Worm (Caenorhabditis elegans): Measurements from ENCODE around the gene zipt-3.

Gene zipt-3

ce11 chrII:5704479-5704878 lies 13.5 kb upstream of the zipt-3 start:
- TF ChIP-seq him-1 (tag; optimal IDR thresholded peaks at IDR 0.05): no peak
- no peak for TF ChIP-seq W03F9.2 (tag; optimal IDR thresholded peaks at IDR 0.05)
- TF ChIP-seq dao-5 (tag; optimal IDR thresholded peaks at IDR 0.05): no peak

DNA sequence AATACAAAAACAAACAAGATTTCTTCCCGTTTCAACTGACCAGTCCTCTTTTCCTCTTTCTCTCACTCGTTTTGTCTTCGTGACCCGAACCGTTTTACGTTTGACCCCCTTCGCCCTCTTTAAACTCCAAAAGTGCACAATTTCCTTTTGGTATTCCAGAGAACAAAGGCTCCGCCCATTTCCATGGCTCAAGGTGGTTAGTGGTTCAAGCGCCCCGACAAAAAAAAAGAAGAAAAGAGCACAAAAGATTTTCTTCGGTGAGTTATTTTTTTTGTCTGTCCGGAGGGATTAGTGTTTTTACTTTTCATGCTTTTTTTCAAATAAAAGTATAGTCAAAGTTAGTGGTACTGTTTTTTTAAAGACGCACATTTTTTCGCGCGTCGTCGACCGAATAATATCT lies 10.4 kb upstream of the zipt-3 start, which contains the start of gene osta-2:
TSS of gene osta-2 (plus strand) at position 160 of the 400 bp plus-strand sequence.
- TF ChIP-seq him-1 (tag; optimal IDR thresholded peaks at IDR 0.05): no peak
- no peak for TF ChIP-seq dao-5 (tag; optimal IDR thresholded peaks at IDR 0.05)
- no peak for TF ChIP-seq W03F9.2 (tag; optimal IDR thresholded peaks at IDR 0.05)

- TF ChIP-seq him-1 (tag; optimal IDR thresholded peaks at IDR 0.05) (no peak), W03F9.2 (tag; optimal IDR thresholded peaks at IDR 0.05) (no peak), dao-5 (tag; optimal IDR thresholded peaks at IDR 0.05) (no peak)
These were observed 9.8 kb upstream of the zipt-3 start for ce11 chrII:5708154-5708553.

- TF ChIP-seq W03F9.2 (tag; optimal IDR thresholded peaks at IDR 0.05) (no peak), him-1 (tag; optimal IDR thresholded peaks at IDR 0.05) (no peak), dao-5 (tag; optimal IDR thresholded peaks at IDR 0.05) (no peak)
These were observed 7.1 kb upstream of the zipt-3 start for ce11 chrII:5710835-5711234.

DNA sequence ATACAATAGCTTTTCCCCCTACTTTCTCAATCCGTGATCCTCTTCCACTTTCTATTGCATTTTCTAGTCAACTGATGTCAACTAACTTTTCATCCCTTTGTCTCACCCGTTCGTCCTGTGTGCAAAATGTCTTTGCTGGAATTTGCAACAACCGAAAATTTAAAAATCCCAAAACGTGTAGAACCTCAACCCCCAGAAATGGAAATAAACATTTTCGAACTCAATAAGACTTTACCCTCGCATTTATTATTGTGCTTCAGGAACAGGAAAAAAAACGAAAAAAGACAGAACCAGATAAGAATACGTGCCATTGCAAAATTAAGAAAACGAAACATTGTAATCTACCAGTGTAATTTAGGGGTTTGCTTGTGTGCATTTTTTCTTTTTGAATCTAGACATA lies 5.8 kb upstream of the zipt-3 start:
- TF ChIP-seq him-1 (tag; optimal IDR thresholded peaks at IDR 0.05): no peak
- no peak for TF ChIP-seq dao-5 (tag; optimal IDR thresholded peaks at IDR 0.05)
- no peak for TF ChIP-seq W03F9.2 (tag; optimal IDR thresholded peaks at IDR 0.05)

DNA sequence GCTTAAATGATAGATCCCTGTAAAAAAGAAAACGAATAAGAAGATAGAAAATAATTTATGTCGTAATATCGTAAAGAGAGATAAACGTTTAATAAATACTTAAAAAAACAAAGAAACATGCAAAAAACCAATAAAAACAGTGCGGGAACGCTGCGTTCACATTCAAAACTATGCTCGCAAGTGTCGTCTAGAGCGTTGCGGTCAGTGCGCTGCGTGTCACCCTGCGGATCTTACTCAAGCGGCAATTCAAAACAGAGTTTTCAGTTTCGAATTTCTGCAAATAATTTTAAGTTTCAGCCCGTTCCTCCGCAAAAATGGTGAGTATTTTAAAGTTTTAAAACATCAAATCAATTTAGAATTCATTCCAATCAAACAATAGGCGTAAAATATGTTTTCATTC lies 3.1 kb upstream of the zipt-3 start, which contains the start of the genes tiar-1 and lelo-4:
TSS of gene tiar-1 (minus strand) at position 17 of the 400 bp plus-strand sequence.
TSS of gene lelo-4 (plus strand) at position 118 of the 400 bp plus-strand sequence.
- no peak for TF ChIP-seq dao-5 (tag; optimal IDR thresholded peaks at IDR 0.05)
- peak; percentile 74 for TF ChIP-seq W03F9.2 (tag; optimal IDR thresholded peaks at IDR 0.05)
- peak; percentile 35 for TF ChIP-seq him-1 (tag; optimal IDR thresholded peaks at IDR 0.05)

- TF ChIP-seq W03F9.2 (tag; optimal IDR thresholded peaks at IDR 0.05): no peak
- no peak for TF ChIP-seq dao-5 (tag; optimal IDR thresholded peaks at IDR 0.05)
- no peak for TF ChIP-seq him-1 (tag; optimal IDR thresholded peaks at IDR 0.05)
These were observed 2.1 kb upstream of the zipt-3 start, which contains the start of the genes C18A3.10 and C18A3.3 for ce11 chrII:5715745-5716357. Gene C18A3.10 (minus strand): TSS chrII:5715845. Gene C18A3.3 (plus strand): TSS chrII:5716307.

DNA sequence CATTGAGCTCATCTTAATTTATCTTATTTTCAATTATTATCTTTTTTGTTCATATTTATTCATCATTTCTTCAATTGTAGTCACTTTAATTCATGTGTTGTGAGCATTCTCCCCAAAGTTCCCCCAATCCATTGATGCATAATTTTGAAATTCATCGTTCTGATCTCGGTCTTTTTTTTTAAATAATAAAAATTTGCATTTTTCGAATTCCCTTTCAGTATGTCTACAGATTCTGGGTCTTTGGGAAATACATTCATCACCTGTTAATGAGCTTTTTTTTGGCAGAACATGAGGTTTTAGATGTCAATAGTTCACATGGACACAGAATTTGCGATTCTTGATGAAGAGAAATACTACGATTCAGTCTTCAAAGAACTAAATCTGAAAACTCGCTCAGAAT lies 1.9 kb downstream of the zipt-3 start, which contains the start of gene damt-1:
TSS of gene damt-1 (plus strand) at position 301 of the 400 bp plus-strand sequence.
- TF ChIP-seq W03F9.2 (tag; optimal IDR thresholded peaks at IDR 0.05) (no peak), him-1 (tag; optimal IDR thresholded peaks at IDR 0.05) (no peak), dao-5 (tag; optimal IDR thresholded peaks at IDR 0.05) (no peak)

- TF ChIP-seq dao-5 (tag; optimal IDR thresholded peaks at IDR 0.05) (no peak), W03F9.2 (tag; optimal IDR thresholded peaks at IDR 0.05) (no peak), him-1 (tag; optimal IDR thresholded peaks at IDR 0.05) (peak; percentile 83)
These were observed 7.2 kb downstream of the zipt-3 start for ce11 chrII:5725094-5725493.

DNA sequence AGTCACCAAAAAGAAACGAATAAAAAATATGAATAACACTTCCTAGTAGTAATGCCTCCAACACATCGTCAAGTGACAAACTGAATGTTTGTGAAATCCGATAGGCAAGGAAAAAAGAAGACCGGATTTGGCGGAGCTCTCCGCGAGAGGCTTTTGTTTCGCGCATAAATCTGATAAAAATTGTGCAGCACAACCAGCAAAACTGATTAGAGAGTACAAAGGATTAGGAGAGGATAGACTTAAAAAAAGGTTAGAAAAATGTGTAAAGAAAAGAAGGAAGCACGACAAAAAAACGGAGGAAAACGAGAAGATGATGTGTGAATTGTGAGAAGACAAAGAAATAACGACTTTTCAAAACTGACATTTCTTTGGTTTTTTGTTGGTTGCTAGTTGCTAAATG lies 9.8 kb downstream of the zipt-3 start, which contains the start of gene rab-3:
TSS of gene rab-3 (minus strand) at position 147 of the 400 bp plus-strand sequence.
- no peak for TF ChIP-seq W03F9.2 (tag; optimal IDR thresholded peaks at IDR 0.05)
- peak; percentile 1 for TF ChIP-seq him-1 (tag; optimal IDR thresholded peaks at IDR 0.05)
- TF ChIP-seq dao-5 (tag; optimal IDR thresholded peaks at IDR 0.05): no peak

ce11 chrII:5730343-5731083 lies 12.6 kb downstream of the zipt-3 start, which contains the start of the genes C18A3.7 and C18A3.11:
Gene C18A3.7 (minus strand): TSS chrII:5730443.
Gene C18A3.11 (plus strand): TSS chrII:5731033.
- no peak for TF ChIP-seq W03F9.2 (tag; optimal IDR thresholded peaks at IDR 0.05)
- TF ChIP-seq dao-5 (tag; optimal IDR thresholded peaks at IDR 0.05): no peak
- TF ChIP-seq him-1 (tag; optimal IDR thresholded peaks at IDR 0.05): no peak

ce11 chrII:5734883-5735282 lies 17.0 kb downstream of the zipt-3 start:
- TF ChIP-seq W03F9.2 (tag; optimal IDR thresholded peaks at IDR 0.05) (no peak), dao-5 (tag; optimal IDR thresholded peaks at IDR 0.05) (no peak), him-1 (tag; optimal IDR thresholded peaks at IDR 0.05) (no peak)

DNA sequence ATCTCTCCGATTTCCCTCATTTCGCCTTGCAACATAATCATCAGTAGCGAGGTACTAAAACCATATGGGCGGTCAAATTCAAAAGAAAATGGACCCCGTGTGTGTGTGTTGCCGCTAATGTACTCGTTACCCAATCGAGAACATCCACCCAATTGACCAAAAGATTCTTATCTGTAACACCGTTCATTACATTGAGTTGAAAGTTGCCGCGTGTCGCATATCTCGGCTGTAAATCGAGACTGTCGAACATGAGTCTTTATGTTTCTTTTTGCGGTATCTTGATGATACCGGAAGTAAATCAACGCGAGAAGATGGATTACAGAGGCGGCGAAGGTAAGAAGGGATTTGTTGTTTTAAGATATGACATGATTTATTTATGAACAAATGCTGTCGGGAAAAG lies 17.8 kb downstream of the zipt-3 start:
- TF ChIP-seq him-1 (tag; optimal IDR thresholded peaks at IDR 0.05) (no peak), W03F9.2 (tag; optimal IDR thresholded peaks at IDR 0.05) (no peak), dao-5 (tag; optimal IDR thresholded peaks at IDR 0.05) (no peak)

- no peak for TF ChIP-seq dao-5 (tag; optimal IDR thresholded peaks at IDR 0.05)
- no peak for TF ChIP-seq him-1 (tag; optimal IDR thresholded peaks at IDR 0.05)
- no peak for TF ChIP-seq W03F9.2 (tag; optimal IDR thresholded peaks at IDR 0.05)
These were observed 18.7 kb downstream of the zipt-3 start for ce11 chrII:5736599-5736998.
